Fruit fly (Drosophila melanogaster) whole organism, embryonic: Measurements from ENCODE around the gene CG2444.

Experiments used
- ATbp ChIP-seq: fragments of 200-800 bp; sonication (Bioruptor generic); optimal IDR thresholded peaks from 2 replicates; lab custom pipeline; 2017; ENCODE audit warnings: missing biosample characterization, mild to moderate bottlenecking, missing genetic modification characterization, missing genetic modification reagents
- Atf-2 ChIP-seq: fragments of 200-800 bp; sonication (Bioruptor generic); optimal IDR thresholded peaks from 2 replicates; lab custom pipeline; 2016; ENCODE audit warnings: missing biosample characterization, missing genetic modification characterization
- CG10462 ChIP-seq: fragments of 200-800 bp; sonication (Bioruptor generic); optimal IDR thresholded peaks from 2 replicates; lab custom pipeline; 2016; ENCODE audit warnings: missing biosample characterization, missing genetic modification characterization
- CG10565 ChIP-seq: fragments of 200-800 bp; sonication (Bioruptor generic); optimal IDR thresholded peaks from 3 replicates; lab custom pipeline; 2016; ENCODE audit warnings: missing biosample characterization, mild to moderate bottlenecking, missing genetic modification characterization
- CG10979 ChIP-seq: fragments of 200-800 bp; sonication (Bioruptor generic); optimal IDR thresholded peaks from 2 replicates; lab custom pipeline; 2018; ENCODE audit warnings: missing biosample characterization, mild to moderate bottlenecking, missing genetic modification characterization, moderate library complexity
- CG12299 ChIP-seq: fragments of 200-800 bp; sonication (Bioruptor generic); optimal IDR thresholded peaks from 2 replicates; lab custom pipeline; 2018; ENCODE audit warnings: missing biosample characterization, mild to moderate bottlenecking, missing genetic modification characterization
- CG12659 ChIP-seq: fragments of 200-800 bp; sonication (Bioruptor generic); optimal IDR thresholded peaks from 3 replicates; lab custom pipeline; 2017; ENCODE audit warnings: mild to moderate bottlenecking, missing biosample characterization, missing genetic modification reagents, missing genetic modification characterization
- CG14710 ChIP-seq: fragments of 200-800 bp; sonication (Bioruptor generic); optimal IDR thresholded peaks from 3 replicates; lab custom pipeline; 2019; ENCODE audit warnings: missing biosample characterization, mild to moderate bottlenecking, missing genetic modification characterization, moderate library complexity
- CG15269 ChIP-seq: fragments of 200-800 bp; sonication (Bioruptor generic); optimal IDR thresholded peaks from 2 replicates; lab custom pipeline; 2018; ENCODE audit warnings: missing biosample characterization, mild to moderate bottlenecking, missing genetic modification characterization, moderate library complexity
- CG15479 ChIP-seq: fragments of 200-800 bp; sonication (Bioruptor generic); optimal IDR thresholded peaks from 3 replicates; lab custom pipeline; 2019; ENCODE audit warnings: missing biosample characterization, mild to moderate bottlenecking, missing genetic modification characterization, moderate library complexity
- CG16863 ChIP-seq: fragments of 200-800 bp; sonication (Bioruptor generic); optimal IDR thresholded peaks from 3 replicates; lab custom pipeline; 2016; ENCODE audit warnings: missing biosample characterization, missing genetic modification characterization
- CG1792 ChIP-seq: fragments of 200-800 bp; sonication (Bioruptor generic); optimal IDR thresholded peaks from 2 replicates; lab custom pipeline; 2016; ENCODE audit warnings: missing biosample characterization, missing genetic modification characterization
- CG18599 ChIP-seq: fragments of 200-800 bp; sonication (Bioruptor generic); optimal IDR thresholded peaks from 3 replicates; lab custom pipeline; 2017; ENCODE audit warnings: missing biosample characterization, missing genetic modification characterization, mild to moderate bottlenecking, moderate library complexity, missing genetic modification reagents
- CG2875 ChIP-seq: fragments of 200-800 bp; sonication (Bioruptor generic); optimal IDR thresholded peaks from 2 replicates; lab custom pipeline; 2017; ENCODE audit warnings: missing biosample characterization, mild to moderate bottlenecking, missing genetic modification characterization, missing genetic modification reagents
- CG2889 ChIP-seq: fragments of 200-800 bp; sonication (Bioruptor generic); IDR thresholded peaks from 3 replicates; pipeline ENCODE4 v1.3.6; 2022; ENCODE audit warnings: missing biosample characterization, missing genetic modification characterization
- CG30403 ChIP-seq: fragments of 200-800 bp; sonication (Bioruptor generic); optimal IDR thresholded peaks from 3 replicates; lab custom pipeline; 2016; ENCODE audit warnings: missing biosample characterization, missing genetic modification characterization
- CG31224 ChIP-seq: fragments of 200-800 bp; sonication (Bioruptor generic); IDR thresholded peaks from 2 replicates; pipeline ENCODE4 v1.3.6; 2022; ENCODE audit warnings: missing biosample characterization, missing genetic modification characterization
- CG31441 ChIP-seq: fragments of 200-800 bp; sonication (Bioruptor generic); IDR thresholded peaks from 2 replicates; pipeline ENCODE4 v1.3.6; 2022; ENCODE audit warnings: missing biosample characterization, missing genetic modification characterization
- CG3995 ChIP-seq: fragments of 200-800 bp; sonication (Bioruptor generic); optimal IDR thresholded peaks from 3 replicates; lab custom pipeline; 2016; ENCODE audit warnings: missing biosample characterization, missing genetic modification characterization
- CG4617 ChIP-seq: fragments of 200-800 bp; sonication (Bioruptor generic); optimal IDR thresholded peaks from 3 replicates; lab custom pipeline; 2016; ENCODE audit warnings: missing biosample characterization, missing genetic modification characterization, borderline replicate concordance
- CG4707 ChIP-seq: fragments of 200-800 bp; sonication (Bioruptor generic); optimal IDR thresholded peaks from 2 replicates; lab custom pipeline; 2018; ENCODE audit warnings: missing biosample characterization, mild to moderate bottlenecking, missing genetic modification characterization, moderate library complexity
- CG4854 ChIP-seq: fragments of 200-800 bp; sonication (Bioruptor generic); optimal IDR thresholded peaks from 2 replicates; lab custom pipeline; 2016; ENCODE audit warnings: missing biosample characterization, missing genetic modification characterization, inconsistent platforms
- CG6854 ChIP-seq: fragments of 200-800 bp; sonication (Bioruptor generic); optimal IDR thresholded peaks from 3 replicates; lab custom pipeline; 2017; ENCODE audit warnings: missing biosample characterization, mild to moderate bottlenecking, missing genetic modification characterization
- CG8388 ChIP-seq: fragments of 200-800 bp; sonication (Bioruptor generic); optimal IDR thresholded peaks from 2 replicates; lab custom pipeline; 2019; ENCODE audit warnings: missing biosample characterization, mild to moderate bottlenecking, missing genetic modification characterization, moderate library complexity
- CG9609 ChIP-seq: fragments of 200-800 bp; sonication (Bioruptor generic); optimal IDR thresholded peaks from 3 replicates; lab custom pipeline; 2016; ENCODE audit warnings: missing biosample characterization, missing genetic modification characterization
- CTCF ChIP-seq: fragments of 200-800 bp; sonication (Bioruptor generic); optimal IDR thresholded peaks from 2 replicates; lab custom pipeline; 2017; ENCODE audit warnings: missing biosample characterization, mild to moderate bottlenecking, missing genetic modification characterization, moderate library complexity
- Deaf1 ChIP-seq: fragments of 200-800 bp; optimal IDR thresholded peaks from 3 replicates; lab custom pipeline; 2019; ENCODE audit warnings: missing biosample characterization, mild to moderate bottlenecking, missing genetic modification characterization, moderate library complexity
- Gsc ChIP-seq: fragments of 200-800 bp; sonication (Bioruptor generic); IDR thresholded peaks from 2 replicates; pipeline ENCODE4 v1.3.6; 2022; ENCODE audit warnings: missing biosample characterization, missing genetic modification characterization
- H2.0 ChIP-seq: fragments of 200-800 bp; sonication (Bioruptor generic); IDR thresholded peaks from 2 replicates; pipeline ENCODE4 v1.3.6; 2022; ENCODE audit warnings: missing biosample characterization, missing genetic modification characterization
- NFAT ChIP-seq: fragments of 200-800 bp; sonication (Bioruptor generic); IDR thresholded peaks from 2 replicates; pipeline ENCODE4 v1.3.6; 2022; ENCODE audit warnings: missing biosample characterization, missing genetic modification characterization
- Sry-δ ChIP-seq: fragments of 200-800 bp; sonication (Bioruptor generic); optimal IDR thresholded peaks from 2 replicates; lab custom pipeline; 2016; ENCODE audit warnings: missing biosample characterization, missing genetic modification characterization
- Xbp1 ChIP-seq: fragments of 200-800 bp; sonication (Bioruptor generic); optimal IDR thresholded peaks from 3 replicates; lab custom pipeline; 2016; ENCODE audit warnings: missing biosample characterization, mild to moderate bottlenecking, missing genetic modification characterization
- abd-A ChIP-seq: fragments of 200-800 bp; sonication (Bioruptor generic); optimal IDR thresholded peaks from 3 replicates; lab custom pipeline; 2019; ENCODE audit warnings: missing biosample characterization, mild to moderate bottlenecking, missing genetic modification characterization, moderate library complexity
- ato ChIP-seq: fragments of 200-800 bp; sonication (Bioruptor generic); IDR thresholded peaks from 2 replicates; pipeline ENCODE4 v1.3.6; 2022; ENCODE audit warnings: missing biosample characterization, missing genetic modification characterization; ENCODE audit not compliant: partially characterized antibody
- az2 ChIP-seq: fragments of 200-800 bp; sonication (Bioruptor generic); optimal IDR thresholded peaks from 3 replicates; lab custom pipeline; 2016; ENCODE audit warnings: missing biosample characterization, missing genetic modification characterization
- cad ChIP-seq: fragments of >200 bp; optimal IDR thresholded peaks from 2 replicates; lab custom pipeline; 2017; ENCODE audit warnings: missing biosample characterization, missing genetic modification characterization
- chn ChIP-seq: fragments of 200-800 bp; sonication (Bioruptor generic); optimal IDR thresholded peaks from 2 replicates; lab custom pipeline; 2016; ENCODE audit warnings: missing biosample characterization, missing genetic modification characterization
- fd3F ChIP-seq: fragments of 200-800 bp; sonication (Bioruptor generic); optimal IDR thresholded peaks from 2 replicates; lab custom pipeline; 2018; ENCODE audit warnings: missing biosample characterization, mild to moderate bottlenecking, missing genetic modification characterization, moderate library complexity
- fd96Cb ChIP-seq: fragments of 200-800 bp; sonication (Bioruptor generic); optimal IDR thresholded peaks from 2 replicates; lab custom pipeline; 2018; ENCODE audit warnings: missing biosample characterization, mild to moderate bottlenecking, missing genetic modification characterization, moderate library complexity
- grn ChIP-seq: fragments of 200-800 bp; sonication (Bioruptor generic); optimal IDR thresholded peaks from 3 replicates; lab custom pipeline; 2017; ENCODE audit warnings: missing biosample characterization, missing genetic modification characterization
- gsb-n ChIP-seq: fragments of 200-800 bp; sonication (Bioruptor generic); optimal IDR thresholded peaks from 3 replicates; lab custom pipeline; 2018; ENCODE audit warnings: missing biosample characterization, mild to moderate bottlenecking, missing genetic modification characterization
- mld ChIP-seq: fragments of 200-800 bp; sonication (Bioruptor generic); IDR thresholded peaks from 3 replicates; pipeline ENCODE4 v1.3.6; 2022; ENCODE audit warnings: missing biosample characterization, missing genetic modification characterization; ENCODE audit not compliant: partially characterized antibody
- odd ChIP-seq: fragments of 200-800 bp; sonication (Bioruptor generic); optimal IDR thresholded peaks from 2 replicates; lab custom pipeline; 2017; ENCODE audit warnings: missing biosample characterization, mild to moderate bottlenecking, missing genetic modification characterization
- org-1 ChIP-seq: fragments of 200-800 bp; sonication (Bioruptor generic); optimal IDR thresholded peaks from 2 replicates; lab custom pipeline; 2017; ENCODE audit warnings: missing biosample characterization, missing genetic modification characterization
- pan ChIP-seq, 4 experiments: fragments of >200 bp in 3 of 4; fragments of 200-800 bp in 1 of 4; sonication (Bioruptor generic) in 1 of 4; optimal IDR thresholded peaks in 3 of 4; IDR thresholded peaks in 1 of 4; 2 replicates each; pipeline versions ENCODE4 v1.3.6 to Lab custom; 2017 to 2022; ENCODE audit warnings: missing biosample characterization in 2 of 4, missing genetic modification characterization in 2 of 4, mixed read lengths in 1 of 4
- pum ChIP-seq: fragments of 200-800 bp; sonication (Bioruptor generic); optimal IDR thresholded peaks from 2 replicates; lab custom pipeline; 2016; ENCODE audit warnings: missing biosample characterization, missing genetic modification characterization
- repo ChIP-seq: fragments of 200-800 bp; sonication (Bioruptor generic); optimal IDR thresholded peaks from 2 replicates; lab custom pipeline; 2016; ENCODE audit warnings: missing biosample characterization, missing genetic modification characterization
- sisA ChIP-seq: fragments of 200-800 bp; sonication (Bioruptor generic); IDR thresholded peaks from 2 replicates; pipeline ENCODE4 v1.3.6; 2022; ENCODE audit warnings: missing biosample characterization, missing genetic modification characterization
- tap ChIP-seq: fragments of 200-800 bp; optimal IDR thresholded peaks from 3 replicates; lab custom pipeline; 2019; ENCODE audit warnings: missing biosample characterization, mild to moderate bottlenecking, missing genetic modification characterization, moderate library complexity
- unpg ChIP-seq: fragments of 200-800 bp; sonication (Bioruptor generic); optimal IDR thresholded peaks from 3 replicates; lab custom pipeline; 2018; ENCODE audit warnings: missing biosample characterization, mild to moderate bottlenecking, missing genetic modification characterization, moderate library complexity

The CG2444 gene

dm6 chrX:11657140-11657539 is 48.0 kb downstream of the CG2444 start (continued):
- TF ChIP-seq ato (GFP tag; lab: Robert Waterston, UW) (no peak), cad (GFP tag; lab: Kevin White, UChicago) (no peak), odd (GFP tag; lab: Kevin White, UChicago) (peak; percentile 12), CG15269 (tag; lab: Kevin White, UChicago) (peak; percentile 68), CG4707 (GFP tag; lab: Kevin White, UChicago) (no peak), ATbp (GFP tag; lab: Kevin White, UChicago) (peak; percentile 31), unpg (peak; percentile 67), chn (GFP tag; lab: Kevin White, UChicago) (no peak), CG8388 (peak; percentile 44), sisA (GFP tag; lab: Robert Waterston, UW) (0 out of 2 replicates have a peak, but pooled peaks have one; percentile 15), Deaf1 (tag; lab: Kevin White, UChicago) (peak; percentile 34), CG1792 (GFP tag; lab: Kevin White, UChicago) (peak; percentile 10), Gsc (GFP tag; lab: Robert Waterston, UW) (no peak), pan (optimal IDR thresholded peaks at IDR 0.05; lab: Kevin White, UChicago) (no peak), pan (GFP tag; optimal IDR thresholded peaks at IDR 0.05 in 1 of 2, IDR thresholded peaks at IDR 0.05 in 1 of 2) (peak in 1 of 2 experiments; percentile 64), CG10462 (GFP tag; lab: Kevin White, UChicago) (no peak), H2.0 (GFP tag; lab: Robert Waterston, UW) (peak; percentile 38; the same call in 1 of the 2 replicates), az2 (peak; percentile 40), CG18599 (GFP tag; lab: Kevin White, UChicago) (peak; percentile 86), CG12299 (peak; percentile 56), CG6854 (GFP tag; lab: Kevin White, UChicago) (peak; percentile 32), CG9609 (peak; percentile 39), CG15479 (GFP tag; lab: Kevin White, UChicago) (no peak), CG3995 (GFP tag; lab: Kevin White, UChicago) (no peak), fd96Cb (tag; lab: Kevin White, UChicago) (peak; percentile 33), CG31441 (peak; percentile 68), CG31224 (0 out of 2 replicates have a peak, but pooled peaks have one; percentile 21), Sry-δ (GFP tag; lab: Kevin White, UChicago) (peak; percentile 5), pum (GFP tag; lab: Kevin White, UChicago) (peak; percentile 30), CG4617 (GFP tag; lab: Kevin White, UChicago) (no peak), CG10979 (tag; lab: Kevin White, UChicago) (peak; percentile 65), CG14710 (peak; percentile 43), Xbp1 (GFP tag; lab: Kevin White, UChicago) (peak; percentile 62), CTCF (GFP tag; lab: Kevin White, UChicago) (no peak), CG16863 (GFP tag; lab: Kevin White, UChicago) (peak; percentile 19), CG4854 (GFP tag; lab: Kevin White, UChicago) (peak; percentile 5), CG12659 (GFP tag; lab: Kevin White, UChicago) (peak; percentile 40), tap (tag; lab: Kevin White, UChicago) (peak; percentile 57), org-1 (GFP tag; lab: Kevin White, UChicago) (peak; percentile 35), CG2889 (GFP tag; lab: Robert Waterston, UW) (0 out of 3 replicates have a peak, but pooled peaks have one; percentile 19), repo (GFP tag; lab: Kevin White, UChicago) (no peak), mld (no peak), Atf-2 (GFP tag; lab: Kevin White, UChicago) (peak; percentile 9), CG30403 (GFP tag; lab: Kevin White, UChicago) (peak; percentile 59), CG10565 (GFP tag; lab: Kevin White, UChicago) (no peak), abd-A (tag; lab: Kevin White, UChicago) (peak; percentile 23), fd3F (GFP tag; lab: Kevin White, UChicago) (peak; percentile 46), CG2875 (GFP tag; lab: Kevin White, UChicago) (peak; percentile 18), gsb-n (tag; lab: Kevin White, UChicago) (peak; percentile 32), grn (no peak), NFAT (GFP tag; lab: Robert Waterston, UW) (no peak)
